Worm (Caenorhabditis elegans): ENCODE measurements around the gene F29B9.7.

ce11 chrIV:4673332-4673731 lies 23.8 kb downstream of the F29B9.7 start:
- TF ChIP-seq nfya-1 (tag; optimal IDR thresholded peaks at IDR 0.05) (no peak), ama-1 (optimal IDR thresholded peaks at IDR 0.05) (no peak)
